Fruit fly (Drosophila melanogaster) whole organism, prepupa: ENCODE results near the gene alpha-Spec.

Experiments used
- Blimp-1 ChIP-seq: fragments of 200-800 bp; sonication (Bioruptor generic); optimal IDR thresholded peaks from 3 replicates; lab custom pipeline; 2017; ENCODE audit warnings: missing biosample characterization, missing genetic modification characterization, mild to moderate bottlenecking, moderate library complexity, missing genetic modification reagents
- CG10631 ChIP-seq: fragments of 200-800 bp; sonication (Bioruptor generic); optimal IDR thresholded peaks from 2 replicates; lab custom pipeline; 2016; ENCODE audit warnings: missing biosample characterization, missing genetic modification characterization
- CG10669 ChIP-seq: fragments of 200-800 bp; sonication (Bioruptor generic); optimal IDR thresholded peaks from 3 replicates; lab custom pipeline; 2018; ENCODE audit warnings: missing biosample characterization, mild to moderate bottlenecking, missing genetic modification characterization, moderate library complexity
- CG11902 ChIP-seq: fragments of 200-800 bp; sonication (Bioruptor generic); optimal IDR thresholded peaks from 3 replicates; lab custom pipeline; 2016; ENCODE audit warnings: missing biosample characterization, missing genetic modification characterization
- CG15336 ChIP-seq: fragments of 200-800 bp; sonication (Bioruptor generic); IDR thresholded peaks from 2 replicates; pipeline ENCODE4 v1.3.6; 2022; ENCODE audit warnings: missing biosample characterization, missing genetic modification characterization
- CG16779 ChIP-seq: fragments of 200-800 bp; sonication (Bioruptor generic); optimal IDR thresholded peaks from 3 replicates; lab custom pipeline; 2017; ENCODE audit warnings: missing biosample characterization, mild to moderate bottlenecking, missing genetic modification characterization
- CG3032 ChIP-seq: fragments of 200-800 bp; optimal IDR thresholded peaks from 2 replicates; lab custom pipeline; 2019; ENCODE audit warnings: missing biosample characterization, mild to moderate bottlenecking, missing genetic modification characterization, moderate library complexity
- CG32006 ChIP-seq: fragments of 200-800 bp; sonication (Bioruptor generic); optimal IDR thresholded peaks from 3 replicates; lab custom pipeline; 2017; ENCODE audit warnings: missing biosample characterization, mild to moderate bottlenecking, missing genetic modification characterization
- CG34406 ChIP-seq: fragments of 200-800 bp; sonication (Bioruptor generic); optimal IDR thresholded peaks from 3 replicates; lab custom pipeline; 2016; ENCODE audit warnings: missing biosample characterization, missing genetic modification characterization
- CG3919 ChIP-seq: fragments of 200-800 bp; sonication (Bioruptor generic); optimal IDR thresholded peaks from 3 replicates; lab custom pipeline; 2016; ENCODE audit warnings: missing biosample characterization, missing genetic modification characterization
- CG6163 ChIP-seq: fragments of 200-800 bp; sonication (Bioruptor generic); IDR thresholded peaks from 3 replicates; pipeline ENCODE4 v1.3.6; 2022; ENCODE audit warnings: missing biosample characterization, missing genetic modification characterization
- CG6854 ChIP-seq: fragments of 200-800 bp; sonication (Bioruptor generic); optimal IDR thresholded peaks from 2 replicates; lab custom pipeline; 2017; ENCODE audit warnings: missing biosample characterization, mild to moderate bottlenecking, missing genetic modification characterization
- CG7368 ChIP-seq: fragments of 200-800 bp; sonication (Bioruptor generic); optimal IDR thresholded peaks from 3 replicates; lab custom pipeline; 2016; ENCODE audit warnings: missing biosample characterization, missing genetic modification characterization
- CG8119 ChIP-seq: fragments of 200-800 bp; sonication (Bioruptor generic); IDR thresholded peaks from 3 replicates; pipeline ENCODE4 v1.3.6; 2022; ENCODE audit warnings: missing biosample characterization, missing genetic modification characterization
- CG8319 ChIP-seq: fragments of 200-800 bp; sonication (Bioruptor generic); optimal IDR thresholded peaks from 3 replicates; lab custom pipeline; 2016; ENCODE audit warnings: missing biosample characterization, missing genetic modification characterization
- CG8632 ChIP-seq: fragments of 200-800 bp; sonication (Bioruptor generic); optimal IDR thresholded peaks from 3 replicates; lab custom pipeline; 2016; ENCODE audit warnings: missing biosample characterization, missing genetic modification characterization
- CG9139 ChIP-seq: fragments of 200-800 bp; sonication (Bioruptor generic); optimal IDR thresholded peaks from 3 replicates; lab custom pipeline; 2017; ENCODE audit warnings: missing biosample characterization, mild to moderate bottlenecking, missing genetic modification characterization
- Eip75B ChIP-seq: fragments of 200-800 bp; sonication (Bioruptor generic); optimal IDR thresholded peaks from 3 replicates; lab custom pipeline; 2016; ENCODE audit warnings: missing biosample characterization, missing genetic modification characterization
- Eip78C ChIP-seq: fragments of 200-800 bp; sonication (Bioruptor generic); peaks from one replicate; lab custom pipeline; 2016; ENCODE audit warnings: missing biosample characterization, missing genetic modification characterization
- Eip93F ChIP-seq: fragments of 200-800 bp; sonication (Bioruptor generic); optimal IDR thresholded peaks from 2 replicates; lab custom pipeline; 2016; ENCODE audit warnings: missing biosample characterization, mild to moderate bottlenecking, missing genetic modification characterization
- Ets21C ChIP-seq: fragments of 200-800 bp; sonication (Bioruptor generic); optimal IDR thresholded peaks from 3 replicates; lab custom pipeline; 2016; ENCODE audit warnings: missing biosample characterization, missing genetic modification characterization
- Ets96B ChIP-seq: fragments of 200-800 bp; optimal IDR thresholded peaks from 2 replicates; lab custom pipeline; 2019; ENCODE audit warnings: missing biosample characterization, mild to moderate bottlenecking, missing genetic modification characterization, moderate library complexity
- Hr4 ChIP-seq: fragments of 200-800 bp; sonication (Bioruptor generic); optimal IDR thresholded peaks from 3 replicates; lab custom pipeline; 2016; ENCODE audit warnings: missing biosample characterization, missing genetic modification characterization
- Lpt ChIP-seq: fragments of 200-800 bp; sonication (Bioruptor generic); optimal IDR thresholded peaks from 3 replicates; lab custom pipeline; 2016; ENCODE audit warnings: missing biosample characterization, missing genetic modification characterization
- Met ChIP-seq: fragments of 200-800 bp; sonication (Bioruptor generic); optimal IDR thresholded peaks from 3 replicates; lab custom pipeline; 2016; ENCODE audit warnings: missing biosample characterization, missing genetic modification characterization
- Smox ChIP-seq: fragments of 200-800 bp; sonication (Bioruptor generic); optimal IDR thresholded peaks from 3 replicates; lab custom pipeline; 2016; ENCODE audit warnings: missing biosample characterization, missing genetic modification characterization
- Sox102F ChIP-seq: fragments of 200-800 bp; sonication (Bioruptor generic); optimal IDR thresholded peaks from 2 replicates; lab custom pipeline; 2016; ENCODE audit warnings: missing biosample characterization, mild to moderate bottlenecking, missing genetic modification characterization
- Sox14 ChIP-seq: fragments of 200-800 bp; sonication (Bioruptor generic); optimal IDR thresholded peaks from 3 replicates; lab custom pipeline; 2016; ENCODE audit warnings: missing biosample characterization, missing genetic modification characterization
- Sox15 ChIP-seq: fragments of 200-800 bp; sonication (Bioruptor generic); optimal IDR thresholded peaks from 3 replicates; lab custom pipeline; 2016; ENCODE audit warnings: missing biosample characterization, missing genetic modification characterization
- achi ChIP-seq: fragments of 200-800 bp; sonication (Bioruptor generic); optimal IDR thresholded peaks from 3 replicates; lab custom pipeline; 2016; ENCODE audit warnings: missing biosample characterization, missing genetic modification characterization
- acj6 ChIP-seq: fragments of 200-800 bp; sonication (Bioruptor generic); optimal IDR thresholded peaks from 3 replicates; lab custom pipeline; 2016; ENCODE audit warnings: missing biosample characterization, missing genetic modification characterization
- cyc ChIP-seq: fragments of 200-800 bp; sonication (Bioruptor generic); optimal IDR thresholded peaks from 3 replicates; lab custom pipeline; 2016; ENCODE audit warnings: missing biosample characterization, missing genetic modification characterization
- dac ChIP-seq: fragments of 200-800 bp; sonication (Bioruptor generic); optimal IDR thresholded peaks from 2 replicates; lab custom pipeline; 2017; ENCODE audit warnings: missing biosample characterization, mild to moderate bottlenecking, missing genetic modification characterization
- dsx ChIP-seq: fragments of 200-800 bp; optimal IDR thresholded peaks from 3 replicates; lab custom pipeline; 2019; ENCODE audit warnings: missing biosample characterization, mild to moderate bottlenecking, missing genetic modification characterization, moderate library complexity; ENCODE audit not compliant: poor library complexity, severe bottlenecking
- eg ChIP-seq: fragments of 200-800 bp; sonication (Bioruptor generic); IDR thresholded peaks from 3 replicates; pipeline ENCODE4 v1.3.6; 2022; ENCODE audit warnings: missing biosample characterization, missing genetic modification characterization
- esn ChIP-seq: fragments of 200-800 bp; sonication (Bioruptor generic); optimal IDR thresholded peaks from 2 replicates; lab custom pipeline; 2016; ENCODE audit warnings: missing biosample characterization, mild to moderate bottlenecking, missing genetic modification characterization, moderate library complexity
- fd85E ChIP-seq: fragments of 200-800 bp; sonication (Bioruptor generic); optimal IDR thresholded peaks from 3 replicates; lab custom pipeline; 2016; ENCODE audit warnings: missing biosample characterization, missing genetic modification characterization
- fkh ChIP-seq: fragments of 200-800 bp; sonication (Bioruptor generic); optimal IDR thresholded peaks from 3 replicates; lab custom pipeline; 2017; ENCODE audit warnings: missing biosample characterization, mild to moderate bottlenecking, missing genetic modification characterization, moderate library complexity
- lz ChIP-seq: fragments of 200-800 bp; sonication (Bioruptor generic); optimal IDR thresholded peaks from 3 replicates; lab custom pipeline; 2016; ENCODE audit warnings: missing biosample characterization, missing genetic modification characterization
- net ChIP-seq: fragments of 200-800 bp; sonication (Bioruptor generic); optimal IDR thresholded peaks from 3 replicates; lab custom pipeline; 2016; ENCODE audit warnings: missing biosample characterization, missing genetic modification characterization
- pdm3 ChIP-seq: fragments of 200-800 bp; sonication (Bioruptor generic); optimal IDR thresholded peaks from 3 replicates; lab custom pipeline; 2016; ENCODE audit warnings: missing biosample characterization, missing genetic modification characterization
- salr ChIP-seq, 2 experiments: fragments of 200-800 bp; sonication (Bioruptor generic); optimal IDR thresholded peaks; 3 replicates each; lab custom pipeline; 2016 to 2018; ENCODE audit warnings: missing biosample characterization in 2 of 2, missing genetic modification characterization in 2 of 2, mild to moderate bottlenecking in 1 of 2
- spab ChIP-seq: fragments of 200-800 bp; sonication (Bioruptor generic); optimal IDR thresholded peaks from 2 replicates; lab custom pipeline; 2017; ENCODE audit warnings: missing biosample characterization, mild to moderate bottlenecking, missing genetic modification characterization, missing genetic modification reagents
- ss ChIP-seq, 2 experiments: fragments of 200-800 bp; sonication (Bioruptor generic); optimal IDR thresholded peaks; 2 replicates in 1 of 2; 3 replicates in 1 of 2; lab custom pipeline; 2017 to 2018; ENCODE audit warnings: mild to moderate bottlenecking in 2 of 2, missing biosample characterization in 2 of 2, missing genetic modification characterization in 2 of 2, moderate library complexity in 1 of 2
- svp ChIP-seq: fragments of 200-800 bp; sonication (Bioruptor generic); peaks from one replicate; lab custom pipeline; 2016; ENCODE audit warnings: missing biosample characterization, missing genetic modification characterization
- topi ChIP-seq: fragments of 200-800 bp; sonication (Bioruptor generic); optimal IDR thresholded peaks from 3 replicates; lab custom pipeline; 2016; ENCODE audit warnings: missing biosample characterization, missing genetic modification characterization
- vri ChIP-seq: fragments of 200-800 bp; sonication (Bioruptor generic); optimal IDR thresholded peaks from 3 replicates; lab custom pipeline; 2016; ENCODE audit warnings: missing biosample characterization, mild to moderate bottlenecking, missing genetic modification characterization

Gene alpha-Spec

DNA sequence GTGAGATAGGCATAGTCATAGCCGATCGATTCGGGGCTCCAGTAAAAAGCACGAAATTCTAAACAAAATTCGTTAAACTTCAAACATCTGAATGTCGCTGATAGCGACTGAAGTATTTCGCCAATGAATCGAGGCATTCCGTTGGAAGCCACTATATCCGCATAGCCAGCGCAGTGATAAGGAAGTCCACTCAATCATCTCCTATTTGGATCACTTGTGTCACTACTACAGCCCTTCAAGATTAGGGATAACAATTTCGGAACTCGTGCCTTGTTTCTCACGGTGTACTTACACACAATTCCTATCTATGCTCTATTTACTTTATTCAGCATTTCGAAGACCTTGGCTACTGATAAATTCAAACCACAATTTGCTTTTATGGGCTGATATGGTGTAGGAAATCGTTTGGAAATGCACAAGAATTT lies 57.2 kb downstream of the alpha-Spec start, which contains the start of gene PIG-Wb:
Gene PIG-Wb, minus strand, starts transcription at position 209 of the 425 bp plus-strand sequence.
- TF ChIP-seq CG8319 (GFP tag; lab: Kevin White, UChicago) = no peak
- peak; percentile 44 for TF ChIP-seq fkh
- TF ChIP-seq salr (GFP tag; optimal IDR thresholded peaks at IDR 0.05; lab: Kevin White, UChicago) = no peak
- TF ChIP-seq Sox15 (GFP tag; lab: Kevin White, UChicago) = no peak
- TF ChIP-seq CG11902 = no peak
- TF ChIP-seq CG10669 (GFP tag; lab: Kevin White, UChicago) = no peak

DNA sequence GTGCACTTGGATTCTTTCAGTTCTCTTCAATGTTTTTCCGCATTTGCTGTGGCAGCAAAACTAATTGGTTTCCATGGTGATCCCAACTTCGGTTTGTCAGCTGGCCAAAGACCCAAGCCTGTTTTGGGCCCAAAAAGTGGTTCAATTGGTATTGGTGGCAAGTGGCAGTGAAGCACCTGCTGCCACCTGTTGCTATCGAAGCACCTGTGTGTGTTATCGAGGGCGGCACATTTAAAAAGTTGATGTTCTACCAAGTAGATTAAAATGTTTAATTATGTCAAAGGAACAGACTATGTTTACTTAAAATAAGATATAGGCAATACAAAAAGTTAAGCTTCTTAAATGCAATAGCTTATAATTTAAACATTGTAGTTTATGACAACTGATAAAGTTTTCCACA lies 59.5 kb downstream of the alpha-Spec start, which contains the start of gene Oseg4:
Gene Oseg4, minus strand, starts transcription at position 165 of the 400 bp plus-strand sequence.
- TF ChIP-seq CG10631 (GFP tag; lab: Kevin White, UChicago) (no peak), CG32006 (no peak), Ets96B (no peak), Sox14 (no peak), net (GFP tag; lab: Kevin White, UChicago) (no peak), Blimp-1 (no peak)
- TF ChIP-seq, all 60 proteins: peak for 0

DNA sequence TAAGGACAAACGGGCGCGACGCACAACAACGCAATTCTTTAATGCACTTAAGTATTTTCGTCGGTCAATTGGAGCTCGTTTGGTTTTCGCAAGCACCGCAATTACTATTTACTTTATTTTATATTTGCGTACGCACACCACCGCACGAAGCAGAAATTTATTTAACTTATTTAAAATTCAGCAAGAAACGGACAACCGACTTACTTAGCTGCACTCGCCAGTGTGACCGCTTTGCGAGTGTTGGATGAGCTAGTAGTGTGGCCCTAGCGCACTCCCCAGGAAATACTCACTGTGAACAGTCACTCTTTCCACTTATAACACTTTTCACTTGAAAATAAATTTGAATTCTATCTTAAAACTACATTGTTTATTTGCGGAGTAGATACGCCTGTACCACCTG lies 64.3 kb downstream of the alpha-Spec start, which contains the start of gene drpr:
Gene drpr, minus strand, starts transcription at position 235 of the 400 bp plus-strand sequence.
- peak; percentile 72 for TF ChIP-seq svp (GFP tag; lab: Kevin White, UChicago)
- peak; percentile 29; the same call in 2 of the 3 replicates for TF ChIP-seq CG8119 (GFP tag; lab: Robert Waterston, UW)
- TF ChIP-seq CG15336 (GFP tag; lab: Robert Waterston, UW) = no peak
- no peak for TF ChIP-seq Lpt (GFP tag; lab: Kevin White, UChicago)
- no peak for TF ChIP-seq CG32006
- TF ChIP-seq pdm3 (GFP tag; lab: Kevin White, UChicago) = no peak
- no peak for TF ChIP-seq fd85E
- no peak for TF ChIP-seq CG34406 (GFP tag; lab: Kevin White, UChicago)
- TF ChIP-seq Ets21C (GFP tag; lab: Kevin White, UChicago) = no peak
- TF ChIP-seq esn (GFP tag; lab: Kevin White, UChicago) = peak; percentile 39
- no peak for TF ChIP-seq CG8632 (GFP tag; lab: Kevin White, UChicago)
- peak; percentile 30 for TF ChIP-seq CG9139
- TF ChIP-seq Eip93F (GFP tag; lab: Kevin White, UChicago) = no peak
- no peak for TF ChIP-seq salr (GFP tag; optimal IDR thresholded peaks at IDR 0.05; lab: Kevin White, UChicago)
- TF ChIP-seq acj6 = no peak
- TF ChIP-seq CG3919 = peak; percentile 16
- TF ChIP-seq topi (GFP tag; lab: Kevin White, UChicago) = peak; percentile 47
- peak in 1 of 2 experiments; percentile 15 for TF ChIP-seq ss (GFP tag; optimal IDR thresholded peaks at IDR 0.05; lab: Kevin White, UChicago)
- TF ChIP-seq CG3032 (tag; lab: Kevin White, UChicago) = peak; percentile 15
- peak; percentile 31 for TF ChIP-seq lz (GFP tag; lab: Kevin White, UChicago)
- no peak for TF ChIP-seq dac (GFP tag; lab: Kevin White, UChicago)
- TF ChIP-seq Smox (GFP tag; lab: Kevin White, UChicago) = no peak
- peak; percentile 16 for TF ChIP-seq Ets96B
- TF ChIP-seq Sox14 = peak; percentile 50
- TF ChIP-seq CG6854 = peak; percentile 47
- no peak for TF ChIP-seq Sox15 (GFP tag; lab: Kevin White, UChicago)
- no peak for TF ChIP-seq CG10669 (GFP tag; lab: Kevin White, UChicago)
- TF ChIP-seq Met (GFP tag; lab: Kevin White, UChicago) = peak; percentile 24
- TF ChIP-seq cyc (GFP tag; lab: Kevin White, UChicago) = no peak
- peak; percentile 58 for TF ChIP-seq Sox102F
- TF ChIP-seq CG16779 (tag; lab: Kevin White, UChicago) = peak; percentile 1
- TF ChIP-seq Eip75B (GFP tag; lab: Kevin White, UChicago) = peak; percentile 36
- peak; percentile 57; the same call in 2 of the 3 replicates for TF ChIP-seq CG6163 (GFP tag; lab: Robert Waterston, UW)
- TF ChIP-seq dsx (GFP tag; lab: Kevin White, UChicago) = peak; percentile 37
- TF ChIP-seq achi (GFP tag; lab: Kevin White, UChicago) = no peak
- peak; percentile 24 for TF ChIP-seq vri (GFP tag; lab: Kevin White, UChicago)
- TF ChIP-seq eg (GFP tag; lab: Robert Waterston, UW) = peak; percentile 39; the same call in 1 of the 3 replicates
- TF ChIP-seq spab = no peak
- TF ChIP-seq Hr4 (GFP tag; lab: Kevin White, UChicago) = no peak
- TF ChIP-seq CG7368 (GFP tag; lab: Kevin White, UChicago) = no peak
- TF ChIP-seq Eip78C (GFP tag; lab: Kevin White, UChicago) = peak; percentile 78
- TF ChIP-seq net (GFP tag; lab: Kevin White, UChicago) = peak; percentile 22
